Fruit fly (Drosophila melanogaster) whole organism, embryonic: ENCODE data around the gene CG14352.
A peak's percentile ranks its signal among the peaks of the same experiment; 100 is the strongest.

Source experiments
- Ada2b ChIP-seq: fragments of 200-800 bp; sonication (Bioruptor generic); IDR thresholded peaks from 2 replicates; pipeline ENCODE4 v1.3.6; 2022; ENCODE audit warnings: missing biosample characterization, missing genetic modification characterization
- Antp ChIP-seq: fragments of 200-800 bp; sonication (Bioruptor generic); optimal IDR thresholded peaks from 3 replicates; lab custom pipeline; 2016; ENCODE audit warnings: missing biosample characterization, missing genetic modification characterization
- Atf6 ChIP-seq: fragments of 200-800 bp; sonication (Bioruptor generic); IDR thresholded peaks from 2 replicates; pipeline ENCODE4 v1.3.6; 2022; ENCODE audit warnings: missing biosample characterization, missing genetic modification characterization
- B-H1 ChIP-seq: fragments of 200-800 bp; sonication (Bioruptor generic); IDR thresholded peaks from 3 replicates; pipeline ENCODE4 v1.3.6; 2022; ENCODE audit warnings: missing biosample characterization, missing genetic modification characterization
- CG10543 ChIP-seq: fragments of 200-800 bp; sonication (Bioruptor generic); optimal IDR thresholded peaks from 3 replicates; lab custom pipeline; 2017; ENCODE audit warnings: missing biosample characterization, mild to moderate bottlenecking, missing genetic modification characterization, moderate library complexity
- CG11456 ChIP-seq: fragments of 200-800 bp; sonication (Bioruptor generic); IDR thresholded peaks from 3 replicates; pipeline ENCODE4 v1.3.6; 2022; ENCODE audit warnings: missing biosample characterization, missing genetic modification characterization
- CG12071 ChIP-seq: fragments of 200-800 bp; sonication (Bioruptor generic); optimal IDR thresholded peaks from 3 replicates; lab custom pipeline; 2018; ENCODE audit warnings: missing biosample characterization, mild to moderate bottlenecking, missing genetic modification characterization
- CG12391 ChIP-seq: fragments of 200-800 bp; sonication (Bioruptor generic); optimal IDR thresholded peaks from 3 replicates; lab custom pipeline; 2018; ENCODE audit warnings: missing biosample characterization, mild to moderate bottlenecking, missing genetic modification characterization, moderate library complexity
- CG13296 ChIP-seq: fragments of 200-800 bp; sonication (Bioruptor generic); optimal IDR thresholded peaks from 3 replicates; lab custom pipeline; 2018; ENCODE audit warnings: missing biosample characterization, mild to moderate bottlenecking, missing genetic modification characterization
- CG15011 ChIP-seq: fragments of 200-800 bp; sonication (Bioruptor generic); optimal IDR thresholded peaks from 3 replicates; lab custom pipeline; 2018; ENCODE audit warnings: missing biosample characterization, mild to moderate bottlenecking, missing genetic modification characterization
- CG1602 ChIP-seq: fragments of 200-800 bp; sonication (Bioruptor generic); optimal IDR thresholded peaks from 3 replicates; lab custom pipeline; 2016; ENCODE audit warnings: missing biosample characterization, missing genetic modification characterization
- CG16815 ChIP-seq: fragments of 200-800 bp; sonication (Bioruptor generic); optimal IDR thresholded peaks from 3 replicates; lab custom pipeline; 2017; ENCODE audit warnings: missing biosample characterization, mild to moderate bottlenecking, missing genetic modification characterization
- CG17186 ChIP-seq: fragments of 200-800 bp; sonication (Bioruptor generic); optimal IDR thresholded peaks from 3 replicates; lab custom pipeline; 2017; ENCODE audit warnings: missing biosample characterization, missing genetic modification reagents, missing genetic modification characterization
- CG18262 ChIP-seq: fragments of 200-800 bp; optimal IDR thresholded peaks from 3 replicates; lab custom pipeline; 2019; ENCODE audit warnings: missing biosample characterization, mild to moderate bottlenecking, missing genetic modification characterization, moderate library complexity
- CG30431 ChIP-seq: fragments of 200-800 bp; sonication (Bioruptor generic); optimal IDR thresholded peaks from 2 replicates; lab custom pipeline; 2017; ENCODE audit warnings: missing biosample characterization, missing genetic modification characterization
- CG31365 ChIP-seq: fragments of 200-800 bp; sonication (Bioruptor generic); optimal IDR thresholded peaks from 2 replicates; lab custom pipeline; 2018; ENCODE audit warnings: missing biosample characterization, mild to moderate bottlenecking, missing genetic modification characterization
- CG4360 ChIP-seq: fragments of 200-800 bp; sonication (Bioruptor generic); IDR thresholded peaks from 2 replicates; pipeline ENCODE4 v1.3.6; 2022; ENCODE audit warnings: missing biosample characterization, missing genetic modification characterization
- CG4820 ChIP-seq: fragments of 200-800 bp; sonication (Bioruptor generic); optimal IDR thresholded peaks from 3 replicates; lab custom pipeline; 2016; ENCODE audit warnings: missing biosample characterization, missing genetic modification characterization
- CG5245 ChIP-seq: fragments of 200-800 bp; sonication (Bioruptor generic); optimal IDR thresholded peaks from 3 replicates; lab custom pipeline; 2016; ENCODE audit warnings: missing biosample characterization, missing genetic modification characterization
- CG5953 ChIP-seq: fragments of 200-800 bp; sonication (Bioruptor generic); IDR thresholded peaks from 2 replicates; pipeline ENCODE4 v1.3.6; 2022; ENCODE audit warnings: missing biosample characterization, missing genetic modification characterization
- CG6272 ChIP-seq: fragments of 200-800 bp; sonication (Bioruptor generic); IDR thresholded peaks from 2 replicates; pipeline ENCODE4 v1.3.6; 2022; ENCODE audit warnings: missing biosample characterization, missing genetic modification characterization
- CG6654 ChIP-seq: fragments of 200-800 bp; sonication (Bioruptor generic); optimal IDR thresholded peaks from 2 replicates; lab custom pipeline; 2017; ENCODE audit warnings: missing biosample characterization, mild to moderate bottlenecking, missing genetic modification characterization
- CG7372 ChIP-seq: fragments of 200-800 bp; sonication (Bioruptor generic); IDR thresholded peaks from 2 replicates; pipeline ENCODE4 v1.3.6; 2022; ENCODE audit warnings: missing biosample characterization, missing genetic modification characterization
- CG7839 ChIP-seq: fragments of 200-800 bp; sonication (Bioruptor generic); optimal IDR thresholded peaks from 3 replicates; lab custom pipeline; 2018; ENCODE audit warnings: missing biosample characterization, mild to moderate bottlenecking, missing genetic modification characterization, moderate library complexity
- CG8290 ChIP-seq, 3 experiments: fragments of 200-800 bp; sonication (Bioruptor generic); optimal IDR thresholded peaks; 2 replicates each; lab custom pipeline; 2016 to 2019; ENCODE audit warnings: missing biosample characterization in 3 of 3, missing genetic modification characterization in 3 of 3, mild to moderate bottlenecking in 2 of 3, moderate library complexity in 1 of 3
- CG8359 ChIP-seq: fragments of 200-800 bp; sonication (Bioruptor generic); optimal IDR thresholded peaks from 2 replicates; lab custom pipeline; 2017; ENCODE audit warnings: missing biosample characterization, mild to moderate bottlenecking, missing genetic modification characterization, borderline replicate concordance
- D19B ChIP-seq: fragments of 200-800 bp; sonication (Bioruptor generic); optimal IDR thresholded peaks from 2 replicates; lab custom pipeline; 2017; ENCODE audit warnings: missing biosample characterization, mild to moderate bottlenecking, missing genetic modification characterization
- ERR ChIP-seq: fragments of 200-800 bp; sonication (Bioruptor generic); optimal IDR thresholded peaks from 2 replicates; lab custom pipeline; 2016; ENCODE audit warnings: missing biosample characterization, missing genetic modification characterization
- H15 ChIP-seq: fragments of 200-800 bp; sonication (Bioruptor generic); IDR thresholded peaks from 3 replicates; pipeline ENCODE4 v1.3.6; 2022; ENCODE audit warnings: missing biosample characterization, missing genetic modification characterization
- HLHmδ ChIP-seq: fragments of 200-800 bp; sonication (Bioruptor generic); optimal IDR thresholded peaks from 2 replicates; lab custom pipeline; 2018; ENCODE audit warnings: missing biosample characterization, mild to moderate bottlenecking, missing genetic modification characterization, moderate library complexity
- Meics ChIP-seq: fragments of 200-800 bp; sonication (Bioruptor generic); optimal IDR thresholded peaks from 2 replicates; lab custom pipeline; 2017; ENCODE audit warnings: missing biosample characterization, mild to moderate bottlenecking, missing genetic modification characterization
- NfI ChIP-seq: fragments of 200-800 bp; sonication (Bioruptor generic); optimal IDR thresholded peaks from 3 replicates; lab custom pipeline; 2018; ENCODE audit warnings: missing biosample characterization, mild to moderate bottlenecking, missing genetic modification characterization, moderate library complexity
- Sox100B ChIP-seq: fragments of 200-800 bp; sonication (Bioruptor generic); optimal IDR thresholded peaks from 3 replicates; lab custom pipeline; 2018; ENCODE audit warnings: missing biosample characterization, mild to moderate bottlenecking, missing genetic modification characterization
- Sox102F ChIP-seq: fragments of 200-800 bp; sonication (Bioruptor generic); optimal IDR thresholded peaks from 2 replicates; lab custom pipeline; 2018; ENCODE audit warnings: missing biosample characterization, mild to moderate bottlenecking, missing genetic modification characterization, moderate library complexity
- chm ChIP-seq: fragments of 200-800 bp; sonication (Bioruptor generic); IDR thresholded peaks from 2 replicates; pipeline ENCODE4 v1.3.6; 2022; ENCODE audit warnings: missing biosample characterization, missing genetic modification characterization
- cwo ChIP-seq: fragments of 200-800 bp; sonication (Bioruptor generic); optimal IDR thresholded peaks from 3 replicates; lab custom pipeline; 2017; ENCODE audit warnings: missing biosample characterization, missing genetic modification characterization, mild to moderate bottlenecking, moderate library complexity, missing genetic modification reagents
- disco-r ChIP-seq: fragments of 200-800 bp; sonication (Bioruptor generic); optimal IDR thresholded peaks from 2 replicates; lab custom pipeline; 2016; ENCODE audit warnings: missing biosample characterization, missing genetic modification characterization
- emc ChIP-seq: fragments of 200-800 bp; sonication (Bioruptor generic); optimal IDR thresholded peaks from 2 replicates; lab custom pipeline; 2016; ENCODE audit warnings: missing biosample characterization, missing genetic modification characterization
- grn ChIP-seq: fragments of 200-800 bp; sonication (Bioruptor generic); optimal IDR thresholded peaks from 3 replicates; lab custom pipeline; 2017; ENCODE audit warnings: missing biosample characterization, missing genetic modification characterization
- pum ChIP-seq: fragments of 200-800 bp; sonication (Bioruptor generic); optimal IDR thresholded peaks from 2 replicates; lab custom pipeline; 2016; ENCODE audit warnings: missing biosample characterization, missing genetic modification characterization
- row ChIP-seq: fragments of 200-800 bp; sonication (Bioruptor generic); IDR thresholded peaks from 3 replicates; pipeline ENCODE4 v1.3.6; 2022; ENCODE audit warnings: missing biosample characterization, missing genetic modification characterization
- sc ChIP-seq, 3 experiments: fragments of >200 bp in 2 of 3; fragments of 200-800 bp in 1 of 3; sonication (Bioruptor generic) in 1 of 3; optimal IDR thresholded peaks; 2 replicates in 2 of 3; 3 replicates in 1 of 3; lab custom pipeline; 2017; ENCODE audit warnings: mild to moderate bottlenecking in 1 of 3, missing biosample characterization in 1 of 3, missing genetic modification characterization in 1 of 3, missing genetic modification reagents in 1 of 3
- sd ChIP-seq: fragments of 200-800 bp; sonication (Bioruptor generic); optimal IDR thresholded peaks from 3 replicates; lab custom pipeline; 2018; ENCODE audit warnings: missing biosample characterization, mild to moderate bottlenecking, missing genetic modification characterization, moderate library complexity
- sens ChIP-seq: fragments of 200-800 bp; sonication (Bioruptor generic); peaks from one replicate; lab custom pipeline; 2016; ENCODE audit warnings: missing biosample characterization, missing genetic modification characterization
- tin ChIP-seq: fragments of 200-800 bp; sonication (Bioruptor generic); optimal IDR thresholded peaks from 3 replicates; lab custom pipeline; 2016; ENCODE audit warnings: missing biosample characterization, missing genetic modification characterization
- tio ChIP-seq: fragments of 200-800 bp; sonication (Bioruptor generic); optimal IDR thresholded peaks from 2 replicates; lab custom pipeline; 2017; ENCODE audit warnings: missing biosample characterization, missing genetic modification characterization, inconsistent platforms
- toy ChIP-seq: fragments of 200-800 bp; sonication (Bioruptor generic); IDR thresholded peaks from 2 replicates; pipeline ENCODE4 v1.3.6; 2022; ENCODE audit warnings: missing biosample characterization, missing genetic modification characterization
- twi ChIP-seq: fragments of 200-800 bp; optimal IDR thresholded peaks from 2 replicates; lab custom pipeline; 2019; ENCODE audit warnings: missing biosample characterization, mild to moderate bottlenecking, missing genetic modification characterization, moderate library complexity
- z ChIP-seq: fragments of 200-800 bp; sonication (Bioruptor generic); IDR thresholded peaks from 3 replicates; pipeline ENCODE4 v1.3.6; 2022; ENCODE audit warnings: missing biosample characterization, missing genetic modification characterization

The CG14352 gene

DNA sequence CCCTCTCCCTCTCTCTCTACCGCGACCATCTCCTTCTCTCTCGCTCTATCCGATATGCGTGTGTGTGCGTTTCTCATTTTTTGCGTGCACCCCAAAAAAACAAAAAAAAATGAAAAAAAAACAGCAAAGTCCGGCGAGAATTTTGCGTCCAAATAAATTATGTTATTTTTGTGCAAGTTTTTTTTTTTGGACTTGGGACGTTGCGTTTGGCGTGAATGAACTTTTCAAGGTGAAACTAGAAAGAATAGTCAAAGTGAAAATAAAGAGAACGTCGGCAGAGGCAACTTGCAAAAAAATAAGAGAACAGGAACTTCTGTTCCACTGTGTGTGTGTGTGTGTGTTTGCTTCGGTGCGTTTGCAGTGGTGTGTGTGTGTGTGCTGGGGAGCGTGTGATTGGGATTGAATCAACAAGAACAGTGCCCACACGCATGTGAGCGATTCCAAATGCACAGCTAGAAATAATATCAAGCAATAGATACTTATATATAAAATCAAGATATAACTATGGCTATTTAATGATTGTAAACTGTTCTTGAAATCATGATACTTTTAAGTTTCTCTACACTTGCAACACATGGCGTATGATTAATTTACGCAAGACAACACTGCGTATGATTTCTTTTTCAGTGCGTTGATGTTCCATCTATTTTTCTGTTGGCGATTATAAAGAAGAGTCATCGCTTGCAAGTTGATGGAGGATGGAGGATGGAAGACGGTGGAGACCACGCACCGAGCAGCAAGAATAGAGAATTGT, 18.2 kb downstream of the CG14352 start (continued):
- TF ChIP-seq pum (GFP tag; lab: Kevin White, UChicago) (no peak), NfI (peak; percentile 69), CG8359 (GFP tag; lab: Kevin White, UChicago) (no peak), tio (no peak), chm (GFP tag; lab: Robert Waterston, UW) (no peak), tin (GFP tag; lab: Kevin White, UChicago) (no peak), CG16815 (GFP tag; lab: Kevin White, UChicago) (peak; percentile 60), CG8290 (GFP tag; optimal IDR thresholded peaks at IDR 0.05; lab: Kevin White, UChicago) (no peak), CG8290 (tag; optimal IDR thresholded peaks at IDR 0.05; lab: Kevin White, UChicago) (peak in 1 of 2 experiments; percentile 54), emc (GFP tag; lab: Kevin White, UChicago) (no peak), sd (tag; lab: Kevin White, UChicago) (no peak), CG4820 (GFP tag; lab: Kevin White, UChicago) (peak; percentile 16), row (peak; percentile 81), CG17186 (GFP tag; lab: Kevin White, UChicago) (no peak), Meics (GFP tag; lab: Kevin White, UChicago) (peak; percentile 62), B-H1 (GFP tag; lab: Robert Waterston, UW) (peak; percentile 18; the same call in 1 of the 3 replicates), Ada2b (GFP tag; lab: Robert Waterston, UW) (peak; percentile 73), CG1602 (GFP tag; lab: Kevin White, UChicago) (peak; percentile 20), toy (GFP tag; lab: Robert Waterston, UW) (no peak), CG5953 (GFP tag; lab: Robert Waterston, UW) (no peak), Sox102F (GFP tag; lab: Kevin White, UChicago) (peak; percentile 76), Antp (GFP tag; lab: Kevin White, UChicago) (no peak), CG13296 (GFP tag; lab: Kevin White, UChicago) (peak; percentile 39), CG6272 (GFP tag; lab: Robert Waterston, UW) (no peak), ERR (GFP tag; lab: Kevin White, UChicago) (no peak), H15 (0 out of 3 replicates have a peak, but pooled peaks have one; percentile 36), CG7372 (GFP tag; lab: Robert Waterston, UW) (peak; percentile 78), CG7839 (tag; lab: Kevin White, UChicago) (peak; percentile 69), twi (tag; lab: Kevin White, UChicago) (no peak), CG10543 (GFP tag; lab: Kevin White, UChicago) (peak; percentile 9), sens (GFP tag; lab: Kevin White, UChicago) (peak; percentile 65), z (GFP tag; lab: Robert Waterston, UW) (no peak), cwo (GFP tag; lab: Kevin White, UChicago) (peak; percentile 66), CG5245 (no peak), Atf6 (GFP tag; lab: Robert Waterston, UW) (peak; percentile 87), HLHmδ (GFP tag; lab: Kevin White, UChicago) (no peak), CG11456 (GFP tag; lab: Robert Waterston, UW) (peak; percentile 26; the same call in 1 of the 3 replicates), CG30431 (GFP tag; lab: Kevin White, UChicago) (no peak), Sox100B (GFP tag; lab: Kevin White, UChicago) (no peak), CG12071 (peak; percentile 55), CG6654 (GFP tag; lab: Kevin White, UChicago) (no peak), CG18262 (tag; lab: Kevin White, UChicago) (peak; percentile 12), CG15011 (GFP tag; lab: Kevin White, UChicago) (peak; percentile 5), grn (GFP tag; lab: Kevin White, UChicago) (no peak), sc (optimal IDR thresholded peaks at IDR 0.05; lab: Kevin White, UChicago) (no peak), sc (GFP tag; optimal IDR thresholded peaks at IDR 0.05; lab: Kevin White, UChicago) (no peak), D19B (GFP tag; lab: Kevin White, UChicago) (peak; percentile 9), CG4360 (GFP tag; lab: Robert Waterston, UW) (no peak), CG31365 (tag; lab: Kevin White, UChicago) (no peak), CG12391 (tag; lab: Kevin White, UChicago) (peak; percentile 62), disco-r (no peak)
